Worm (Caenorhabditis elegans) whole organism, L4 larva: ENCODE measurements around the gene F59E11.2.

Experiments used
- F37D6.2 ChIP-seq: sonication (generic microtip); optimal IDR thresholded peaks from 2 replicates; lab custom pipeline; 2016; ENCODE audit warnings: mild to moderate bottlenecking, missing genetic modification characterization, missing compliant biosample characterization
- T20F7.1 ChIP-seq: fragments of 200-800 bp; sonication (Bioruptor generic); optimal IDR thresholded peaks from 2 replicates; lab custom pipeline; 2018; ENCODE audit warnings: mild to moderate bottlenecking, missing genetic modification characterization, missing compliant biosample characterization
- Y48G9A.11 ChIP-seq: fragments of 200-800 bp; sonication (Bioruptor generic); IDR thresholded peaks from 2 replicates; pipeline ENCODE4 v1.3.6; 2022; ENCODE audit warnings: missing genetic modification reagents, missing genetic modification characterization, missing compliant biosample characterization
- Y5F2A.4 ChIP-seq: fragments of 200-800 bp; sonication (Bioruptor generic); optimal IDR thresholded peaks from 2 replicates; lab custom pipeline; 2018; ENCODE audit warnings: mild to moderate bottlenecking, missing genetic modification characterization, missing compliant biosample characterization
- ZK337.2 ChIP-seq: fragments of 200-800 bp; sonication (Bioruptor generic); IDR thresholded peaks from 2 replicates; pipeline ENCODE4 v1.3.6; 2022; ENCODE audit warnings: missing genetic modification reagents, missing genetic modification characterization, missing compliant biosample characterization
- aha-1 ChIP-seq: fragments of 150-350 bp; peaks from one replicate; lab custom pipeline; 2014; ENCODE audit warnings: missing biosample characterization, missing genetic modification characterization
- ama-1 ChIP-seq: fragments of 150-350 bp; optimal IDR thresholded peaks from 2 replicates; lab custom pipeline; 2014; ENCODE audit warnings: inconsistent platforms, mixed read lengths
- ceh-20 ChIP-seq: fragments of 200-800 bp; sonication (Bioruptor generic); IDR thresholded peaks from 2 replicates; pipeline ENCODE4 v1.3.6; 2022; ENCODE audit warnings: missing genetic modification reagents, missing genetic modification characterization, missing compliant biosample characterization
- ceh-32 ChIP-seq: sonication (generic microtip); optimal IDR thresholded peaks from 2 replicates; lab custom pipeline; 2016; ENCODE audit warnings: mild to moderate bottlenecking, missing genetic modification characterization, missing compliant biosample characterization; ENCODE audit not compliant: poor library complexity
- ceh-82 ChIP-seq: sonication (generic microtip); optimal IDR thresholded peaks from 2 replicates; lab custom pipeline; 2017; ENCODE audit warnings: missing biosample characterization, missing genetic modification characterization
- ces-1 ChIP-seq: fragments of 150-350 bp; sonication (generic microtip); optimal IDR thresholded peaks from 4 replicates; lab custom pipeline; 2014; ENCODE audit warnings: missing biosample characterization, missing genetic modification reagents, missing genetic modification characterization
- daf-12 ChIP-seq: fragments of 150-350 bp; optimal IDR thresholded peaks from 2 replicates; lab custom pipeline; 2014; ENCODE audit warnings: missing biosample characterization, missing genetic modification reagents, missing genetic modification characterization
- daf-16 ChIP-seq, 3 experiments: sonication (generic microtip); optimal IDR thresholded peaks; 2 replicates each; lab custom pipeline; 2016 to 2017; ENCODE audit warnings: missing genetic modification characterization in 3 of 3, missing genetic modification reagents in 3 of 3, mild to moderate bottlenecking in 2 of 3, missing compliant biosample characterization in 2 of 3, missing biosample characterization in 1 of 3, moderate library complexity in 1 of 3
- dmd-9 ChIP-seq: fragments of 200-800 bp; sonication (Bioruptor generic); IDR thresholded peaks from 2 replicates; pipeline ENCODE4 v1.3.6; 2022; ENCODE audit warnings: missing genetic modification reagents, missing genetic modification characterization, missing compliant biosample characterization
- dve-1 ChIP-seq: sonication (generic microtip); optimal IDR thresholded peaks from 2 replicates; lab custom pipeline; 2017; ENCODE audit warnings: antibody characterized with exemption, mild to moderate bottlenecking, missing genetic modification characterization, missing compliant biosample characterization; ENCODE audit not compliant: insufficient read depth
- egl-27 ChIP-seq: sonication (generic microtip); optimal IDR thresholded peaks from 3 replicates; lab custom pipeline; 2017; ENCODE audit warnings: missing biosample characterization, missing genetic modification reagents, missing genetic modification characterization
- gei-8 ChIP-seq: fragments of 200-800 bp; sonication (Bioruptor generic); optimal IDR thresholded peaks from 2 replicates; lab custom pipeline; 2018; ENCODE audit warnings: mild to moderate bottlenecking, missing genetic modification characterization, missing compliant biosample characterization
- hif-1 ChIP-seq, 2 experiments: sonication (generic microtip); optimal IDR thresholded peaks; 2 replicates each; lab custom pipeline; 2016 to 2017; ENCODE audit warnings: missing compliant biosample characterization in 2 of 2, missing genetic modification characterization in 2 of 2, missing genetic modification reagents in 2 of 2, missing genotype in 2 of 2, mild to moderate bottlenecking in 1 of 2
- hlh-11 ChIP-seq: fragments of 200-800 bp; sonication (Bioruptor generic); optimal IDR thresholded peaks from 2 replicates; lab custom pipeline; 2018; ENCODE audit warnings: mild to moderate bottlenecking, missing genetic modification characterization, missing compliant biosample characterization
- lin-15B ChIP-seq: fragments of 150-350 bp; sonication (generic microtip); optimal IDR thresholded peaks from 3 replicates; lab custom pipeline; 2014; ENCODE audit warnings: missing biosample characterization, missing genetic modification characterization
- lin-29 ChIP-seq: fragments of 200-800 bp; sonication (Bioruptor generic); IDR thresholded peaks from 2 replicates; pipeline ENCODE4 v1.3.6; 2022; ENCODE audit warnings: missing genetic modification reagents, missing genetic modification characterization, missing compliant biosample characterization
- lin-39 ChIP-seq: fragments of 150-350 bp; optimal IDR thresholded peaks from 2 replicates; lab custom pipeline; 2014; ENCODE audit warnings: missing biosample characterization, missing genetic modification reagents, missing genetic modification characterization
- mdt-29 ChIP-seq: fragments of 200-800 bp; sonication (Bioruptor generic); IDR thresholded peaks from 2 replicates; pipeline ENCODE4 v1.3.6; 2022; ENCODE audit warnings: missing genetic modification reagents, missing genetic modification characterization, missing compliant biosample characterization
- nhr-76 ChIP-seq: fragments of 150-350 bp; optimal IDR thresholded peaks from 2 replicates; lab custom pipeline; 2014; ENCODE audit warnings: missing biosample characterization, missing genetic modification characterization
- nhr-77 ChIP-seq: fragments of 150-350 bp; optimal IDR thresholded peaks from 2 replicates; lab custom pipeline; 2014; ENCODE audit warnings: missing biosample characterization, missing genetic modification characterization
- php-3 ChIP-seq: fragments of 200-800 bp; sonication (Bioruptor generic); IDR thresholded peaks from 2 replicates; pipeline ENCODE4 v1.3.6; 2022; ENCODE audit warnings: missing genetic modification reagents, missing genetic modification characterization, missing compliant biosample characterization
- pqm-1 ChIP-seq: sonication (generic microtip); optimal IDR thresholded peaks from 2 replicates; lab custom pipeline; 2017; ENCODE audit warnings: missing biosample characterization, missing genetic modification characterization
- rbr-2 ChIP-seq: sonication (generic microtip); optimal IDR thresholded peaks from 2 replicates; lab custom pipeline; 2016; ENCODE audit warnings: missing genotype, missing genetic modification characterization, missing compliant biosample characterization
- snpc-1.2 ChIP-seq: fragments of 200-800 bp; sonication (Bioruptor generic); IDR thresholded peaks from 2 replicates; pipeline ENCODE4 v1.3.6; 2022; ENCODE audit warnings: missing genetic modification reagents, missing genetic modification characterization, missing compliant biosample characterization
- snpc-4 ChIP-seq: fragments of 150-350 bp; optimal IDR thresholded peaks from 2 replicates; lab custom pipeline; 2014; ENCODE audit warnings: missing biosample characterization, missing genetic modification characterization
- unc-130 ChIP-seq: sonication (generic microtip); optimal IDR thresholded peaks from 2 replicates; lab custom pipeline; 2016; ENCODE audit warnings: missing genetic modification reagents, missing genetic modification characterization, missing compliant biosample characterization
- unc-62 ChIP-seq, 3 experiments: fragments of 150-350 bp in 1 of 3; sonication (generic microtip); optimal IDR thresholded peaks in 2 of 3; peaks in 1 of 3; 1 replicate in 1 of 3; 2 replicates in 2 of 3; lab custom pipeline; 2014 to 2017; ENCODE audit warnings: missing biosample characterization in 3 of 3, missing genetic modification characterization in 3 of 3, missing genetic modification reagents in 3 of 3, missing genotype in 1 of 3
- zfp-2 ChIP-seq: sonication (generic microtip); optimal IDR thresholded peaks from 2 replicates; lab custom pipeline; 2016; ENCODE audit warnings: mild to moderate bottlenecking, missing genetic modification characterization, missing compliant biosample characterization
- zfp-3 ChIP-seq: fragments of 200-800 bp; sonication (Bioruptor generic); conservative IDR thresholded peaks from 2 replicates; pipeline ENCODE4 v1.3.6; 2022; ENCODE audit warnings: missing genetic modification reagents, missing genetic modification characterization, missing compliant biosample characterization
- zip-11 ChIP-seq: fragments of 200-800 bp; sonication (Bioruptor generic); IDR thresholded peaks from 2 replicates; pipeline ENCODE4 v1.3.6; 2022; ENCODE audit warnings: missing genetic modification characterization, missing compliant biosample characterization

Gene F59E11.2

DNA sequence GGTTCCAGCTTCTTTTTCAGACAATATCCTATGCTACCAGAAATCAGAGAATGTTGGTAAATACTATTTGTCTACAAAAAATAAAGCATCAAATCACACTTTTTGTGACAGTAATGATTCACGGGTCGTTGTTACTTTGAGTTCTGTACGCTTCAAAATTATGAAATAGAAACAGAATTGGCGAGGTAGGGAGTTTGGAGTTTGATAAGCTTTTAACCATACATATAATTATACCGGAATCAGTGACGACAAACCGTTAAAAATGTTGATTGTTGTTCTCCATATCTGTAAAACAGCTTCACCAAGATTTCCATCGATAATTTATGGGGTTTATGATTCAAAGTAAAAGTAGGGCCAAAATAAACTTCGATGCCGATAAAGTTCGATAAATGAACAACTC is 23.4 kb upstream of the F59E11.2 start:
- no peak for TF ChIP-seq lin-15B
- TF ChIP-seq zip-11 (GFP tag; lab: Robert Waterston, UW): no peak
- no peak for TF ChIP-seq egl-27 (tag; lab: Kevin White, UChicago)
- TF ChIP-seq nhr-77 (tag; lab: Kevin White, UChicago): no peak
- no peak for TF ChIP-seq F37D6.2 (tag; lab: Kevin White, UChicago)
- no peak for TF ChIP-seq rbr-2 (tag; lab: Kevin White, UChicago)
- TF ChIP-seq pqm-1 (tag; lab: Kevin White, UChicago): peak; percentile 46
- no peak for TF ChIP-seq snpc-4 (tag; lab: Kevin White, UChicago)
- TF ChIP-seq php-3 (GFP tag; lab: Robert Waterston, UW): 0 out of 2 replicates have a peak, but pooled peaks have one; percentile 14
- TF ChIP-seq snpc-1.2: no peak
- TF ChIP-seq ama-1 (lab: Kevin White, UChicago): no peak
- no peak for TF ChIP-seq dmd-9 (GFP tag; lab: Robert Waterston, UW)
- no peak for TF ChIP-seq gei-8 (GFP tag; lab: Kevin White, UChicago)
- TF ChIP-seq daf-16 (GFP tag; optimal IDR thresholded peaks at IDR 0.05; lab: Kevin White, UChicago): no peak
- peak; percentile 66 for TF ChIP-seq daf-16 (tag; optimal IDR thresholded peaks at IDR 0.05; lab: Kevin White, UChicago)

DNA sequence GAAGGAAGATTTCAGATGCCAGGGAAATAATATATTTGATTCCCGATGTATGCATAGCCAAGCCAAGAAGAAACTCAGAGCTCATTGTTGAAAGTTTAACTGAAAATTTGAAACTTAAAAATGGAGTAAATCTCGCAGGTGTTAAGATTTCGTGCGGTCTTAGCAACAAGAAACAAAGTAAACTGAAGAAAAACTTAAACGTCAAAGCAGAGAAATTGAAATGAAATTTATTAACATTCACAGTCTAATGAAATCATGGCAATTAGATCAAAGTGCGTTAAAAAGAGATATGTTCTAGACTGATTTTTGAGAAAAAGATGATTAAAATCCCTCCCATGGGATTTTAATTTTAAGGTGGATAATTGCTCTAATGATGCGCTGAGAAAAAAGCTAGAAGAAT is 20.4 kb upstream of the F59E11.2 start, which contains the start of gene str-84:
str-84 (minus strand) TSS at position 101 of the 400 bp plus-strand sequence.
- TF ChIP-seq ZK337.2 (no peak), lin-29 (GFP tag; lab: Robert Waterston, UW) (no peak), hlh-11 (tag; lab: Kevin White, UChicago) (no peak), T20F7.1 (GFP tag; lab: Kevin White, UChicago) (no peak), ceh-32 (tag; lab: Kevin White, UChicago) (no peak), daf-12 (tag; lab: Kevin White, UChicago) (no peak), zfp-2 (tag; lab: Kevin White, UChicago) (no peak), ceh-20 (GFP tag; lab: Robert Waterston, UW) (no peak), Y5F2A.4 (no peak), mdt-29 (GFP tag; lab: Robert Waterston, UW) (no peak), ceh-82 (tag; lab: Kevin White, UChicago) (no peak), hif-1 (tag; optimal IDR thresholded peaks at IDR 0.05; lab: Kevin White, UChicago) (no peak)

DNA sequence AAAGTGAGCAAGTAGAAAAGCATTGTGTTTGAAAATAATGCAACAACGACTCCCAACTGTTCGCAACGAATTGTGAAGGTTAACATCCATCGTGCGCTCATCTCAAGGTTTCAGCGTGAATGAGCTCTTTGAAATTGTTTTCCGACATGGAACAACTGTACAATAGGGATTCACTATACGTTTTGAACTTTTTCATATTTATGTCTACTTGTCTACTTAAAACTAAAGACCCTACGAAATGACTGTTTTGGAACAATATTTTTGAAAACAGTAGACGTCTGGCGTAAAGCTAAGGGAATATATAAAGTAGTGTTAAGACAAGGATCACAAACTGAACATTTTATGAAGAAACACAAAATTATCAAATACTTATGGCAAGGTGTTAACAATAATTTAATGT is 17.7 kb upstream of the F59E11.2 start, which contains the start of gene str-86:
str-86 (minus strand) TSS at position 101 of the 400 bp plus-strand sequence.
- TF ChIP-seq egl-27 (tag; lab: Kevin White, UChicago) (no peak), lin-39 (no peak), ZK337.2 (no peak), ceh-82 (tag; lab: Kevin White, UChicago) (no peak), dve-1 (no peak), aha-1 (tag; lab: Kevin White, UChicago) (no peak), zfp-3 (GFP tag; lab: Robert Waterston, UW) (no peak), zip-11 (GFP tag; lab: Robert Waterston, UW) (no peak), ces-1 (no peak), Y48G9A.11 (no peak), unc-130 (GFP tag; lab: Kevin White, UChicago) (no peak)

DNA sequence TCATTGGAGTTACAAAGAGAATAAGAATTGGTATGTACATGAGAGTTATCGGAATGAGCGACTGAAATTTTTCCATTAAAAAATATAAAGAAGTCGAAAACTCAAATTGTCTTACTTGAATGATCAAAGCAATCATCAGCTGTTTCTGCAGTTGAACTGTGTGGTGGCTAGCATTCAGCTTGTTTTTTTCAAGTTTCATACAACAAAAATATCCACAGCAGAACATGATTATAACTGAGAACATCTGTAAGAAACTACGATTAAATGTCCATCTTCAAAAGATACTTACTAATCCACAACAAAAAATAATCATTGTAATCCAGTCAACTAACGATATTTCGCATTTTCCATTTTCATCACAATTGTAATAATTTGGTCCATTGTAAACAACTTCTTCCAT is 16.5 kb upstream of the F59E11.2 start:
- no peak for TF ChIP-seq nhr-76 (tag; lab: Kevin White, UChicago)
- peak in 1 of 2 experiments; percentile 3 for TF ChIP-seq unc-62 (GFP tag; optimal IDR thresholded peaks at IDR 0.05 in 1 of 2; lab: Kevin White, UChicago)
- TF ChIP-seq unc-62 (tag; optimal IDR thresholded peaks at IDR 0.05; lab: Kevin White, UChicago): no peak
